Worm (Caenorhabditis elegans) whole organism, L4 larva: ENCODE results near the gene dars-1.

Experiments
- T26A8.4 ChIP-seq: fragments of 200-800 bp; sonication (Bioruptor generic); IDR thresholded peaks from 2 replicates; pipeline ENCODE4 v1.3.6; 2022; ENCODE audit warnings: missing genetic modification characterization, missing compliant biosample characterization
- Y48G9A.11 ChIP-seq: fragments of 200-800 bp; sonication (Bioruptor generic); IDR thresholded peaks from 2 replicates; pipeline ENCODE4 v1.3.6; 2022; ENCODE audit warnings: missing genetic modification reagents, missing genetic modification characterization, missing compliant biosample characterization
- aha-1 ChIP-seq: fragments of 150-350 bp; peaks from one replicate; lab custom pipeline; 2014; ENCODE audit warnings: missing biosample characterization, missing genetic modification characterization
- ces-1 ChIP-seq: fragments of 150-350 bp; sonication (generic microtip); optimal IDR thresholded peaks from 4 replicates; lab custom pipeline; 2014; ENCODE audit warnings: missing biosample characterization, missing genetic modification reagents, missing genetic modification characterization
- egl-27 ChIP-seq: sonication (generic microtip); optimal IDR thresholded peaks from 3 replicates; lab custom pipeline; 2017; ENCODE audit warnings: missing biosample characterization, missing genetic modification reagents, missing genetic modification characterization
- fkh-10 ChIP-seq: fragments of 150-350 bp; optimal IDR thresholded peaks from 2 replicates; lab custom pipeline; 2014; ENCODE audit warnings: missing biosample characterization, missing genetic modification reagents, missing genetic modification characterization
- lim-7 ChIP-seq: fragments of 200-800 bp; sonication (Bioruptor generic); IDR thresholded peaks from 2 replicates; pipeline ENCODE4 v1.3.6; 2022; ENCODE audit warnings: missing genetic modification characterization, missing compliant biosample characterization
- lin-15B ChIP-seq: fragments of 150-350 bp; sonication (generic microtip); optimal IDR thresholded peaks from 3 replicates; lab custom pipeline; 2014; ENCODE audit warnings: missing biosample characterization, missing genetic modification characterization
- nhr-25 ChIP-seq: sonication (generic microtip); optimal IDR thresholded peaks from 2 replicates; lab custom pipeline; 2017; ENCODE audit warnings: missing genetic modification characterization, mild to moderate bottlenecking, missing compliant biosample characterization, antibody characterized with exemption, moderate library complexity, borderline replicate concordance; ENCODE audit not compliant: insufficient read depth
- nhr-28 ChIP-seq: fragments of 150-350 bp; optimal IDR thresholded peaks from 2 replicates; lab custom pipeline; 2014; ENCODE audit warnings: missing biosample characterization, missing genetic modification characterization
- nhr-41 ChIP-seq: fragments of 200-800 bp; sonication (Bioruptor generic); IDR thresholded peaks from 2 replicates; pipeline ENCODE4 v1.3.6; 2022; ENCODE audit warnings: missing genetic modification reagents, missing genetic modification characterization, missing compliant biosample characterization
- nhr-48 ChIP-seq: sonication (generic microtip); optimal IDR thresholded peaks from 2 replicates; lab custom pipeline; 2016; ENCODE audit warnings: mild to moderate bottlenecking, missing genetic modification characterization, missing compliant biosample characterization

ce11 chrIII:9474501-9474900 lies 16.5 kb downstream of the dars-1 start:
- TF ChIP-seq aha-1 (tag; lab: Kevin White, UChicago): no peak
- no peak for TF ChIP-seq lin-15B
- no peak for TF ChIP-seq ces-1
- TF ChIP-seq egl-27: no peak
- TF ChIP-seq nhr-41 (GFP tag; lab: Robert Waterston, UW): no peak
- no peak for TF ChIP-seq Y48G9A.11 (GFP tag; lab: Robert Waterston, UW)
- no peak for TF ChIP-seq fkh-10 (GFP tag; lab: Kevin White, UChicago)
- TF ChIP-seq nhr-28 (tag; lab: Kevin White, UChicago): peak; percentile 74
- TF ChIP-seq lim-7 (GFP tag; lab: Robert Waterston, UW): no peak
- no peak for TF ChIP-seq nhr-25
- peak; percentile 40 for TF ChIP-seq nhr-48 (tag; lab: Kevin White, UChicago)
- TF ChIP-seq T26A8.4: no peak
